Worm (Caenorhabditis elegans) whole organism, L2 larva: ENCODE measurements around the gene F11D11.6.

ENCODE experiments used
- ama-1 ChIP-seq: fragments of 150-350 bp; optimal IDR thresholded peaks from 2 replicates; lab custom pipeline; 2018; ENCODE audit warnings: inconsistent platforms
- elt-3 ChIP-seq: sonication (generic microtip); optimal IDR thresholded peaks from 2 replicates; lab custom pipeline; 2017; ENCODE audit warnings: missing biosample characterization, missing genetic modification characterization
- gmeb-1 ChIP-seq: fragments of 150-350 bp; optimal IDR thresholded peaks from 2 replicates; lab custom pipeline; 2014; ENCODE audit warnings: missing biosample characterization, missing genetic modification characterization
- lin-39 ChIP-seq: fragments of 150-350 bp; optimal IDR thresholded peaks from 2 replicates; lab custom pipeline; 2014; ENCODE audit warnings: missing biosample characterization, missing genetic modification reagents, missing genetic modification characterization
- lsy-2 ChIP-seq, 2 experiments: fragments of 150-350 bp in 1 of 2; sonication (generic microtip) in 1 of 2; optimal IDR thresholded peaks; 2 replicates each; lab custom pipeline; 2014 to 2017; ENCODE audit warnings: missing biosample characterization in 2 of 2, missing genetic modification characterization in 2 of 2
- nhr-11 ChIP-seq: fragments of 150-350 bp; optimal IDR thresholded peaks from 2 replicates; lab custom pipeline; 2014; ENCODE audit warnings: missing biosample characterization, missing genetic modification characterization
- skn-1 ChIP-seq: sonication (generic microtip); optimal IDR thresholded peaks from 2 replicates; lab custom pipeline; 2017; ENCODE audit warnings: missing biosample characterization, missing genetic modification characterization
- unc-62 ChIP-seq: fragments of 150-350 bp; optimal IDR thresholded peaks from 2 replicates; lab custom pipeline; 2014; ENCODE audit warnings: missing biosample characterization, missing genetic modification reagents, missing genetic modification characterization
- zag-1 ChIP-seq: fragments of 150-350 bp; optimal IDR thresholded peaks from 2 replicates; lab custom pipeline; 2014; ENCODE audit warnings: missing biosample characterization, missing genetic modification characterization
- ztf-11 ChIP-seq: sonication (generic microtip); optimal IDR thresholded peaks from 2 replicates; lab custom pipeline; 2017; ENCODE audit warnings: missing biosample characterization, missing genetic modification characterization
- ztf-4 ChIP-seq: fragments of 150-350 bp; optimal IDR thresholded peaks from 2 replicates; lab custom pipeline; 2014; ENCODE audit warnings: missing biosample characterization, missing genetic modification characterization

- TF ChIP-seq ztf-11 (tag; lab: Kevin White, UChicago) = no peak
- no peak for TF ChIP-seq gmeb-1 (tag; lab: Kevin White, UChicago)
- TF ChIP-seq lsy-2 (tag; optimal IDR thresholded peaks at IDR 0.05; lab: Kevin White, UChicago) = no peak
- TF ChIP-seq zag-1 (tag; lab: Kevin White, UChicago) = no peak
- TF ChIP-seq ama-1 (lab: Kevin White, UChicago) = no peak
- TF ChIP-seq lin-39 (tag; lab: Kevin White, UChicago) = no peak
- TF ChIP-seq nhr-11 (tag; lab: Kevin White, UChicago) = no peak
- TF ChIP-seq ztf-4 (tag; lab: Kevin White, UChicago) = no peak
- TF ChIP-seq elt-3 (tag; lab: Kevin White, UChicago) = no peak
- TF ChIP-seq unc-62 (GFP tag; lab: Kevin White, UChicago) = no peak
- no peak for TF ChIP-seq skn-1 (tag; lab: Kevin White, UChicago)
These were observed 30.5 kb upstream of the F11D11.6 start, which contains the start of gene Y17D7B.10 for ce11 chrV:18783474-18783873.
